Fruit fly (Drosophila melanogaster) whole organism, embryonic: ENCODE measurements around the gene peb.

Experiments
- CG33213 ChIP-seq: fragments of 200-800 bp; sonication (Bioruptor generic); optimal IDR thresholded peaks from 3 replicates; lab custom pipeline; 2016; ENCODE audit warnings: missing biosample characterization, missing genetic modification characterization
- Rx ChIP-seq: fragments of 200-800 bp; sonication (Bioruptor generic); IDR thresholded peaks from 2 replicates; pipeline ENCODE4 v1.3.6; 2022; ENCODE audit warnings: missing biosample characterization, missing genetic modification characterization
- Side ChIP-seq: fragments of 200-800 bp; sonication (Bioruptor generic); optimal IDR thresholded peaks from 2 replicates; lab custom pipeline; 2016; ENCODE audit warnings: missing biosample characterization, missing genetic modification characterization
- pfk ChIP-seq: fragments of 200-800 bp; sonication (Bioruptor generic); optimal IDR thresholded peaks from 2 replicates; lab custom pipeline; 2018; ENCODE audit warnings: missing biosample characterization, mild to moderate bottlenecking, missing genetic modification characterization, moderate library complexity
- tio ChIP-seq: fragments of 200-800 bp; sonication (Bioruptor generic); optimal IDR thresholded peaks from 2 replicates; lab custom pipeline; 2017; ENCODE audit warnings: missing biosample characterization, missing genetic modification characterization, inconsistent platforms

DNA sequence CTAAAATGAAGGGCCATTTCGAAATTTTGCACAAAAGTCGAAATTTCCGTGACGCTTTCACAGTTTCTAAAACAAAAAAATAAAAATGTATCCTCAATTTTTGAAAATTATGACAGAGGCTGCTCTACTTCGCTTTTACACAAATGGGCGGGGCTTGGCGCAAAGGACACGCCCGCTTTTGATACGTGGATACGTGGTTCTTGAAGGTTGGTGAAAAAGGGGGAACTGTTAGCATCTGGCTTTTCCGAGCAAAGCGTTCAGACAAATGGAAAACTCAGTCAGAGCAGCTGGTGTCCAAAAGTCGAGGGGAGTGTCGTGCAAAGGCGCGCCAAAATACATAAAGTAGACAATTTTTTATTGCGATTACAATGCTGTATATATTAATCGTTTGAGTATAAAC lies 27.4 kb downstream of the peb start, which contains the start of gene CG3062:
- TF ChIP-seq Side (no peak), Rx (GFP tag; lab: Robert Waterston, UW) (no peak), tio (GFP tag; lab: Kevin White, UChicago) (no peak), pfk (GFP tag; lab: Kevin White, UChicago) (no peak), CG33213 (no peak)
